Worm (Caenorhabditis elegans) whole organism, L3 larva: Measurements from ENCODE around the gene nstp-3.

Experiments used
- R02D3.7 ChIP-seq: fragments of 150-350 bp; optimal IDR thresholded peaks from 2 replicates; lab custom pipeline; 2014; ENCODE audit warnings: missing biosample characterization, missing genetic modification characterization
- ZK546.5 ChIP-seq: sonication (generic microtip); optimal IDR thresholded peaks from 2 replicates; lab custom pipeline; 2017; ENCODE audit warnings: missing biosample characterization, missing genetic modification characterization
- aly-2 ChIP-seq: fragments of 150-350 bp; optimal IDR thresholded peaks from 2 replicates; lab custom pipeline; 2014; ENCODE audit warnings: missing biosample characterization, missing genetic modification characterization
- ama-1 ChIP-seq: fragments of 150-350 bp; optimal IDR thresholded peaks from 2 replicates; lab custom pipeline; 2018
- ceh-16 ChIP-seq: sonication (generic microtip); optimal IDR thresholded peaks from 2 replicates; lab custom pipeline; 2017; ENCODE audit warnings: missing biosample characterization, missing genetic modification characterization
- ceh-82 ChIP-seq: fragments of 150-350 bp; optimal IDR thresholded peaks from 2 replicates; lab custom pipeline; 2014; ENCODE audit warnings: missing biosample characterization, missing genetic modification characterization
- ceh-9 ChIP-seq: sonication (generic microtip); optimal IDR thresholded peaks from 2 replicates; lab custom pipeline; 2018; ENCODE audit warnings: missing biosample characterization, missing genetic modification characterization
- egl-27 ChIP-seq: sonication (generic microtip); optimal IDR thresholded peaks from 4 replicates; lab custom pipeline; 2017; ENCODE audit warnings: missing biosample characterization, missing genetic modification reagents, missing genetic modification characterization
- egl-5 ChIP-seq: fragments of 150-350 bp; optimal IDR thresholded peaks from 2 replicates; lab custom pipeline; 2017; ENCODE audit warnings: missing biosample characterization, missing genetic modification reagents, missing genetic modification characterization, inconsistent platforms
- elt-2 ChIP-seq: sonication (generic microtip); optimal IDR thresholded peaks from 2 replicates; lab custom pipeline; 2016; ENCODE audit warnings: missing genetic modification reagents, mild to moderate bottlenecking, missing genetic modification characterization, missing compliant biosample characterization
- fkh-10 ChIP-seq: sonication (generic microtip); optimal IDR thresholded peaks from 2 replicates; lab custom pipeline; 2017; ENCODE audit warnings: missing biosample characterization, missing genetic modification reagents, missing genetic modification characterization
- fkh-2 ChIP-seq: fragments of 150-350 bp; optimal IDR thresholded peaks from 2 replicates; lab custom pipeline; 2014; ENCODE audit warnings: missing biosample characterization, missing genetic modification reagents, missing genetic modification characterization
- fos-1 ChIP-seq: fragments of 150-350 bp; optimal IDR thresholded peaks from 2 replicates; lab custom pipeline; 2014; ENCODE audit warnings: missing biosample characterization, missing genetic modification characterization
- hmg-11 ChIP-seq: sonication (generic microtip); optimal IDR thresholded peaks from 2 replicates; lab custom pipeline; 2016; ENCODE audit warnings: missing genetic modification characterization, missing compliant biosample characterization
- jun-1 ChIP-seq: fragments of 150-350 bp; optimal IDR thresholded peaks from 2 replicates; lab custom pipeline; 2014; ENCODE audit warnings: missing biosample characterization, missing genetic modification reagents, missing genetic modification characterization
- lin-15B ChIP-seq: fragments of 150-350 bp; optimal IDR thresholded peaks from 2 replicates; lab custom pipeline; 2014; ENCODE audit warnings: missing biosample characterization, missing genetic modification characterization
- lin-39 ChIP-seq: fragments of 150-350 bp; optimal IDR thresholded peaks from 2 replicates; lab custom pipeline; 2018; ENCODE audit warnings: missing biosample characterization, missing genetic modification reagents, missing genetic modification characterization
- lsy-12 ChIP-seq: sonication (generic microtip); optimal IDR thresholded peaks from 2 replicates; lab custom pipeline; 2016; ENCODE audit warnings: mild to moderate bottlenecking, missing genetic modification characterization, missing compliant biosample characterization
- mdl-1 ChIP-seq: fragments of 150-350 bp; optimal IDR thresholded peaks from 2 replicates; lab custom pipeline; 2014; ENCODE audit warnings: missing biosample characterization, missing genetic modification characterization
- mml-1 ChIP-seq: fragments of 150-350 bp; sonication (generic microtip); optimal IDR thresholded peaks from 3 replicates; lab custom pipeline; 2014; ENCODE audit warnings: missing biosample characterization, missing genetic modification characterization
- nfya-1 ChIP-seq: sonication (generic microtip); optimal IDR thresholded peaks from 2 replicates; lab custom pipeline; 2017; ENCODE audit warnings: missing genetic modification characterization, mild to moderate bottlenecking, missing compliant biosample characterization, antibody characterized with exemption, moderate library complexity; ENCODE audit not compliant: insufficient read depth
- nhr-11 ChIP-seq: fragments of 150-350 bp; optimal IDR thresholded peaks from 2 replicates; lab custom pipeline; 2014; ENCODE audit warnings: missing biosample characterization, missing genetic modification characterization
- nhr-12 ChIP-seq: fragments of 150-350 bp; optimal IDR thresholded peaks from 2 replicates; lab custom pipeline; 2014; ENCODE audit warnings: missing biosample characterization, missing genetic modification characterization
- nhr-23 ChIP-seq: fragments of 150-350 bp; optimal IDR thresholded peaks from 2 replicates; lab custom pipeline; 2014; ENCODE audit warnings: missing biosample characterization, missing genetic modification reagents, missing genetic modification characterization
- nhr-237 ChIP-seq: fragments of 150-350 bp; optimal IDR thresholded peaks from 2 replicates; lab custom pipeline; 2014; ENCODE audit warnings: missing biosample characterization, missing genetic modification characterization
- nhr-25 ChIP-seq: sonication (generic microtip); optimal IDR thresholded peaks from 2 replicates; lab custom pipeline; 2017; ENCODE audit warnings: missing biosample characterization, missing genetic modification characterization
- nhr-28 ChIP-seq: fragments of 150-350 bp; optimal IDR thresholded peaks from 2 replicates; lab custom pipeline; 2014; ENCODE audit warnings: missing biosample characterization, missing genetic modification characterization
- nhr-43 ChIP-seq: sonication (generic microtip); optimal IDR thresholded peaks from 2 replicates; lab custom pipeline; 2016; ENCODE audit warnings: mild to moderate bottlenecking, missing genetic modification characterization, missing compliant biosample characterization; ENCODE audit not compliant: poor library complexity, severe bottlenecking
- nhr-76 ChIP-seq: fragments of 150-350 bp; sonication (generic microtip); optimal IDR thresholded peaks from 5 replicates; lab custom pipeline; 2014; ENCODE audit warnings: missing biosample characterization, missing genetic modification characterization
- nhr-77 ChIP-seq: fragments of 150-350 bp; optimal IDR thresholded peaks from 2 replicates; lab custom pipeline; 2014; ENCODE audit warnings: missing biosample characterization, missing genetic modification characterization
- pha-4 ChIP-seq: fragments of 150-350 bp; optimal IDR thresholded peaks from 2 replicates; lab custom pipeline; 2014; ENCODE audit warnings: missing biosample characterization, missing genetic modification reagents, missing genetic modification characterization
- pqm-1 ChIP-seq: fragments of 150-350 bp; optimal IDR thresholded peaks from 2 replicates; lab custom pipeline; 2017; ENCODE audit warnings: missing biosample characterization, missing genetic modification characterization, inconsistent platforms
- skn-1 ChIP-seq: fragments of 150-350 bp; optimal IDR thresholded peaks from 2 replicates; lab custom pipeline; 2014; ENCODE audit warnings: missing biosample characterization, missing genetic modification characterization
- snpc-4 ChIP-seq: fragments of 150-350 bp; optimal IDR thresholded peaks from 2 replicates; lab custom pipeline; 2014; ENCODE audit warnings: missing biosample characterization, missing genetic modification characterization
- tbx-2 ChIP-seq: sonication (generic microtip); optimal IDR thresholded peaks from 2 replicates; lab custom pipeline; 2016; ENCODE audit warnings: mild to moderate bottlenecking, missing genetic modification characterization, missing compliant biosample characterization
- unc-39 ChIP-seq: sonication (generic microtip); optimal IDR thresholded peaks from 4 replicates; lab custom pipeline; 2017; ENCODE audit warnings: missing biosample characterization, missing genetic modification characterization
- unc-62 ChIP-seq: fragments of 150-350 bp; sonication (generic microtip); optimal IDR thresholded peaks from 4 replicates; lab custom pipeline; 2014; ENCODE audit warnings: missing biosample characterization, missing genetic modification reagents, missing genetic modification characterization
- ztf-11 ChIP-seq: fragments of 150-350 bp; optimal IDR thresholded peaks from 2 replicates; lab custom pipeline; 2014; ENCODE audit warnings: missing biosample characterization, missing genetic modification characterization
- ztf-4 ChIP-seq: fragments of 150-350 bp; optimal IDR thresholded peaks from 2 replicates; lab custom pipeline; 2014; ENCODE audit warnings: missing biosample characterization, missing genetic modification characterization

The nstp-3 gene

ce11 chrV:5798132-5798531, at the start of gene nstp-3:
nstp-3 (minus strand) TSS chrV:5798232.
- no peak for TF ChIP-seq nhr-76 (tag; lab: Kevin White, UChicago)
- TF ChIP-seq pha-4 (tag; lab: Kevin White, UChicago) = no peak
- no peak for TF ChIP-seq nhr-25 (tag; lab: Kevin White, UChicago)
- no peak for TF ChIP-seq nhr-12 (tag; lab: Kevin White, UChicago)
- TF ChIP-seq nhr-77 (tag; lab: Kevin White, UChicago) = no peak
- TF ChIP-seq tbx-2 (tag; lab: Kevin White, UChicago) = no peak
- no peak for TF ChIP-seq unc-62 (GFP tag; lab: Kevin White, UChicago)

ce11 chrV:5846729-5847128, 48.7 kb upstream of the nstp-3 start:
- TF ChIP-seq elt-2 (tag; lab: Kevin White, UChicago) (no peak), nhr-43 (tag; lab: Kevin White, UChicago) (no peak), nhr-23 (tag; lab: Kevin White, UChicago) (peak; percentile 51), egl-5 (tag; lab: Kevin White, UChicago) (peak; percentile 7), aly-2 (tag; lab: Kevin White, UChicago) (no peak)

- peak; percentile 47 for TF ChIP-seq nhr-11
- peak; percentile 19 for TF ChIP-seq skn-1 (tag; lab: Kevin White, UChicago)
- TF ChIP-seq nhr-25 (tag; lab: Kevin White, UChicago) = no peak
- TF ChIP-seq lin-15B (tag; lab: Kevin White, UChicago) = peak; percentile 8
- TF ChIP-seq ceh-16 (tag; lab: Kevin White, UChicago) = no peak
- no peak for TF ChIP-seq ZK546.5
- no peak for TF ChIP-seq mml-1 (tag; lab: Kevin White, UChicago)
- TF ChIP-seq fos-1 (tag; lab: Kevin White, UChicago) = no peak
- TF ChIP-seq fkh-10 (GFP tag; lab: Kevin White, UChicago) = peak; percentile 66
- TF ChIP-seq ztf-11 (tag; lab: Kevin White, UChicago) = no peak
- TF ChIP-seq egl-27 = no peak
- TF ChIP-seq ceh-9 (tag; lab: Kevin White, UChicago) = no peak
- TF ChIP-seq pha-4 (tag; lab: Kevin White, UChicago) = peak; percentile 89
- no peak for TF ChIP-seq nhr-23 (tag; lab: Kevin White, UChicago)
- no peak for TF ChIP-seq unc-39
- TF ChIP-seq ama-1 = peak; percentile 25
- no peak for TF ChIP-seq mdl-1
- peak; percentile 47 for TF ChIP-seq tbx-2 (tag; lab: Kevin White, UChicago)
- TF ChIP-seq nhr-76 (tag; lab: Kevin White, UChicago) = no peak
- TF ChIP-seq nhr-237 (tag; lab: Kevin White, UChicago) = no peak
- peak; percentile 55 for TF ChIP-seq egl-5 (tag; lab: Kevin White, UChicago)
- TF ChIP-seq lin-39 = peak; percentile 82
- no peak for TF ChIP-seq fkh-2 (tag; lab: Kevin White, UChicago)
- peak; percentile 3 for TF ChIP-seq jun-1
- peak; percentile 30 for TF ChIP-seq lsy-12 (tag; lab: Kevin White, UChicago)
- TF ChIP-seq hmg-11 (tag; lab: Kevin White, UChicago) = peak; percentile 74
- TF ChIP-seq ceh-82 (tag; lab: Kevin White, UChicago) = no peak
- TF ChIP-seq nhr-77 (tag; lab: Kevin White, UChicago) = no peak
- TF ChIP-seq nhr-28 = no peak
- TF ChIP-seq unc-62 (GFP tag; lab: Kevin White, UChicago) = no peak
- TF ChIP-seq R02D3.7 = no peak
- peak; percentile 10 for TF ChIP-seq snpc-4 (tag; lab: Kevin White, UChicago)
- peak; percentile 88 for TF ChIP-seq elt-2 (tag; lab: Kevin White, UChicago)
- TF ChIP-seq ztf-4 (tag; lab: Kevin White, UChicago) = no peak
- peak; percentile 77 for TF ChIP-seq nfya-1
- peak; percentile 77 for TF ChIP-seq pqm-1
Observed at ce11 chrV:5845669-5846189, 47.7 kb upstream of the nstp-3 start, which contains the start of gene F26F12.3. F26F12.3 (minus strand) TSS chrV:5845719.
